Fruit fly (Drosophila melanogaster): ENCODE data around the gene Had1.

DNA sequence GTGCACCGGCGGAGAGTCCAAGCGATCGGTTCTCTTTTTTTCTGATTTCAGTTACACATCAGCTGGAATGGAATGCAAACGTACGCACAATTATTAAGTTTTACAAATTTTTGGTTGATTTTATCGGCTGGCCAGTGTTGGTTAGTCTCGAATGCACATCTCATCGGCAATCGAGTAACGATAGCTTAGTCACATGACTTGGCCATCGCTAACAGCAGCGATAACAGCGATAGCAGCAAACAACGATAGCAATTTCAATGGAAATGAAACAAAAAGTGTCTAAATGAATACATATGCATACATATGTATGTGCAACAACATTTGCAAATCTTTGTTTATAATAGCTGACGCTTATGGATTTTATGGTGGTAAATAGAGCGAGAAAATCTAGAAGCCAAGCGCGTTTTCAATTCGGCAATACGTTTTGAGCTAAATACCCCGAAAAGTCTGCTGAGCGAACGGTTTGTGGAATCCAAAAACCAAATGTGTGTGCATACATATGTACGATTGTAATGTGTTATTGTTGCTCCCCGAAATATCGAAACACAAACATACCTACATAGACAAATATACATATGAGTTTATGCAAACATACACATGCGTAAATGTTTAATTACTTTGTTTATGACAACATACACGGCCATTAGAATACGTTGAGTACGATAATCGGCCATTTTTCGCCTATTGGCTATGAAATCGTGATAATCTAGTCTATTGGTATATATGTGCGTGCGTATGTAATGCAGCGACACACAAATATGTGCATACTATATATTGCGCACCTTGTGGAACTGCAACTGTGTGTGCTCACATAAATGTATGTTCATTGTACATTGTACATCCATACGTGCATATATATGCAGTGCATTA is 11.8 kb downstream of the Had1 start, which contains the start of gene CG3632:
- TF ChIP-seq tj (GFP tag; optimal IDR thresholded peaks at IDR 0.05), result peak; percentile 94
- TF ChIP-seq kay (GFP tag; ENCODE audit: borderline replicate concordance), result no peak
- no peak for TF ChIP-seq toe (GFP tag; optimal IDR thresholded peaks at IDR 0.05)
- peak; percentile 73 for TF ChIP-seq bab1 (GFP tag; optimal IDR thresholded peaks at IDR 0.05)
- TF ChIP-seq cnc (optimal IDR thresholded peaks at IDR 0.05), result no peak
- TF ChIP-seq Mnt (GFP tag; optimal IDR thresholded peaks at IDR 0.05), result peak; percentile 86
- TF ChIP-seq cic (GFP tag; optimal IDR thresholded peaks at IDR 0.05), result peak; percentile 46
- TF ChIP-seq CG5204 (GFP tag; optimal IDR thresholded peaks at IDR 0.05), result no peak
- no peak for TF ChIP-seq Hr96 (GFP tag; optimal IDR thresholded peaks at IDR 0.05)
